Fruit fly (Drosophila melanogaster) ovary, adult (tissue): Measurements from ENCODE around the gene Tip60.
A peak's percentile ranks its signal among the peaks of the same experiment; 100 is the strongest.

ENCODE experiments used
- CG17801 ChIP-seq: fragments of 200-800 bp; optimal IDR thresholded peaks from 2 replicates; lab custom pipeline; 2019; ENCODE audit warnings: missing biosample characterization, mild to moderate bottlenecking, missing genetic modification characterization, moderate library complexity; ENCODE audit not compliant: partially characterized antibody

The Tip60 gene

DNA sequence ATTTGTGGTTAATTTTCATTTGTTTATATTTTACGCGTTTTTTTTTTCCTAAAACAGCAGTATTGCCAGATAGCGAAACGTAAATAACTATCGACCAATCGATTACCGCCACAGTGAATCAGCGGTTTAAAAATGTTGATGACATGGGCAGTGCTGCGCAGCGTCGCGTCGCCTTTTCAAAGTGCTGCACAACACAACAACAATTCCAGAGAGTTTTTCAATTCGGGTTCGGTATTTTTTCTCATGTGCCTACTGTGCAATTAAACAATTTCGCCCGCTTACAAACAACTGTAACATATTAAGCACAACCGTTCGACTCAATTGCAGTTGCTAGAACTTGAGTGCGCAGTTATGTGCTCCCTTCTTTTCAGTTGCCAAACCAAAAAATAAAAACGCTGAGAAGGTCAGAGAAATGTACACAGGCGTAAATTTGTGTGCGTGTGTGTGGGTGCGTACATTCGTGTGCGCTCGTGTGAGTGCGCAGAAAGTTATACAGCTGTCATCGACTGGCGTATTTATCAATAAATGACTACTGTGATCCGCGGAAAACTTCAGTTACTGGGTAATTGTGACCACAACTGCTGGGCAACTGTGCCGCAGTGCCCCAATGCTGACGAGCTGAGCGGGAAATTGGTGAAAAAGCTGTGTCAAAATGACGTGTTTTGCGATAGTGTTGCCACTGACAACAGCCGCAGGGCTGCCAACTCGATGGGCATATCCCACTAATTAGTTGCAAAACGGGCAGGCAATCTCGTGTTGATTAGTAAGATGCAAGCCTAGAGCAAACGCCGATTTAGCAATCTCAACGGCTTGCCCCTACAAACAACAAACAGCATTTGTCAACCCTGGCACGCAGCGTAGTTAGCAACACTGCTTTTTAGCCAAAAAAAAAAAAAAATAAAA is at the start of gene Tip60, which contains the start of gene tyf:
Gene Tip60, minus strand, starts transcription at position 654 of the 903 bp plus-strand sequence.
Gene tyf, plus strand, starts transcription at position 187 of the 903 bp plus-strand sequence.
- peak; percentile 57 for TF ChIP-seq CG17801

DNA sequence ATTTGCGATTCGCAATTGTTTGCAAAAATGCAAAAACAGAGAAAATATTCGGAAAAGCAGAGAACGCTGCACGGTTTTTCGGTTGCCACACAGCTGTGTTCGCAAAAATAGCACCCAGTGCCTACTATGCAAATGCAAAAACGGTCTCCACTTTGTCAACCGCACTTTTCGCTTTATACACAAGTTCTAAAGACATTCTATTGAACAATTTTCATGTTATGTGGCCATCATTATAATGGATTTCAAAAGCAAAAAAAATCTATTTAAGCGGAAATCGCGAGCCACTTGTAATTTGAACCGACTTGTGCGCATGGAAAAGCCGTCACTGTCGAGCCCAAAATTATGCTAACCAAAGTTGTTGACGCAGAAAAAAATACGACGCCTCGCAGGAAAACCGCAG is 33.7 kb upstream of the Tip60 start:
- peak; percentile 62 for TF ChIP-seq CG17801

DNA sequence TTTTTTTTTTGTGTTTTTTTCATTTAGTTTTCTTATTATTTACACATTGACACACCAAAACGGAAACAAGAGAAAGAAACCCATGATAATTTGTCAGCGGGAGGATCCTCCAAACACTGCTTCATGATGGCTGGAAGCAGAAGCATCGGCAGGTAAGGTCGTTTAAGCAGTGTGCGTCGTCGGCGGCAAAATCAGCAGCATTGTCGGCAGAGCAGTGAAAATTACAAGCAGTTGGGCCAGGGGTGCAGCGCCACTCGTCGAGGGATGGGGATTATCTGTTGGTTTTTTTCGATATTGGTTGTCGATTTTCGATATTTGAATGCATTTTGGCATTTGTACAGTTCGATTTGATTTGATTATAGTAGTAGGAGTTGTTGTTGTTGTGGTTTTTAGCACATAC is 21.8 kb upstream of the Tip60 start:
- no peak for TF ChIP-seq CG17801

DNA sequence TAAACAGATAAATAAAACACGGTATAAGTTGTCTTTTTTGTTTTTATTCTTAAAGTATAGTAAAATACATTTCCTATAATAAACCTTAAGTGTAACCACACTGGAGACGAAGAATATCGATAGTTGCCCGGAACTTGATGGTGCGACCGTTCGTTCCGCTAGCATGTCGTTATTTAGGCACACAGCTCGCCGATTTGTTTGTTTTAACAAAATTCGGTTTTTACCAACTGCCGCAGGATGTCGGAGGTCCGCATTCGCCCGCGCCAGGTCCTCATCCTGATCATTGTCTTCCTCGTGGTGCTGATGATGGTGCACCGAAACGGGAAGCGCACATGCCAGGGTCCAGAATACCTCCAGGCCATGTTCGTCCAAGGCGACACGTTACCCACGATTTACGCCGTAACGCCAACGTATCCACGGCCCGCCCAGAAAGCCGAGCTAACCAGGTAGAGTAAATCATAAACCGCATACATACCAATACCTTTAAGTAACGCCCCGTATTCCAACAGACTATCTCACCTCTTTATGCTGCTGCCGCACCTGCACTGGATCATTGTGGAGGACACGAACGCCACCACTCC is 13.9 kb upstream of the Tip60 start, which contains the start of gene GlcAT-I:
Gene GlcAT-I, plus strand, starts transcription at position 163 of the 581 bp plus-strand sequence.
- TF ChIP-seq CG17801, result peak; percentile 12

DNA sequence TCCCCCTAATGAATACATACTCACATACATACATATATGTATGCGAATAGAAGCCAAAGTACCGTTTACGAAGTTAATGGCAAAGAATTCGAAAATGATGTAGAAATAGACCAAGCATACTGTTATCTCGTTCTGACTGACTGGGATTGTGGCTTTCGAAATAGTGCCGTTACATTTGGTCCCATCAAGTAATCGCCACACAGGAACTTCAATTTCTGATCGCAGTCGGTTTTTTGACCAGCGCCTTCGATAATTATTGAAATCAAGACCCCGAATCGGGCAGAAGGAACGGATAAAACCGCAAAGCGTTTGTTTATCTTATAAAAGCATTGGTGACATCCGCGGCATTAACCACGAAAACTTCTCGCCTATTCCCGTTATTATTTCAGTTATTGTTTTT is 2.3 kb upstream of the Tip60 start:
- no peak for TF ChIP-seq CG17801

DNA sequence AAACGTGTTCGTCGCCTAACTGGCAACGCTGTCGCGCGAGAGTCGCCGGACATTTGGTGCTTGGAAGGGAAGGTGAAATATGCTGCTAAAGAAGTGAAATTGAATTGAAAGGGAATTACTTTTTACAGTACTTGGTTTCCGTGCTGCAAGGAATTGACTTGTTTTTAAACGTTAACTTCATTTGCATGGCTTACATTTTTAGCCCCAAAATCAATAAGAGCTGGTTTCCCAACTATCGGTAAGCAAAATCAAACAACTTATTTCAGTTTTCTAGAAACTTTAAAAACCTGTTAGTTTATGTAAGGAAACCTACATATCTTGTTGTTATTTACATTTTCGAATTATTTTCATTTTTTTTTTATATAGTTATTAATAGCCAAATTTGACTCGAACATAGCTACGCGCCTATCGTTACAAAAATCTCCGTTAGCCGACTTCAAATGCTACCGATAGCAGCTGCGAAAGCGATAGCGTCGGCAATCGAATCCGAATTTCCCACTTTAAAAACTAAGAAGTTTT is 3.5 kb downstream of the Tip60 start, which contains the start of the genes dgt4 and Nsun2:
Gene dgt4, plus strand, starts transcription at position 4 of the 519 bp plus-strand sequence.
Gene Nsun2, minus strand, starts transcription at position 37 of the 519 bp plus-strand sequence.
- TF ChIP-seq CG17801, result no peak

DNA sequence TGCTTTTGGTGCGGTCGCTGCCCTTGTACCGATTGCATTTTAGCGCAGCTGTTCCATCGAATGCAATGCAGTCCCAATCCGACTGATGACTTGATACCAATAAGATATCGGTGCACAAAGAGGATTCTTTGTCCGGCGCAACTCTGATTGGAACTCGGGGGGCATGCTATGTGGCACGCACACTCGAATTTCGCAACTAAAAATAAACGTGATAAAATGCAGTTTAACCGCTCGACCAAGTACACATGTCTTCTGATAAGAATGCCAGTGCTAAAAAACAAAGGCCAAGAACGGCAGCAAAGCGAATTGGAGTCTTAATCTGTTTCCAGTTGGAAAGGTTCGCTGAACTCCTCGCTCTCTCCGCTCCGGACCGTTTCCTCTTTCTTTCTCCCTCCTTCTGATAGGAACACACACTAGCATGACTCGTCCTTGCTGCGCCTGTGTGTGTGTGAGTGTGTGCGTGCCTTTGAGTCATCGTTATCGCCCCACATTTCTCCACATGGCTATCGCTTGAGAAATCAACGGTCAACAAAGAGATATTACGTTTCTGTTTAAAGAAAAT is 8.6 kb downstream of the Tip60 start:
- TF ChIP-seq CG17801, result no peak

DNA sequence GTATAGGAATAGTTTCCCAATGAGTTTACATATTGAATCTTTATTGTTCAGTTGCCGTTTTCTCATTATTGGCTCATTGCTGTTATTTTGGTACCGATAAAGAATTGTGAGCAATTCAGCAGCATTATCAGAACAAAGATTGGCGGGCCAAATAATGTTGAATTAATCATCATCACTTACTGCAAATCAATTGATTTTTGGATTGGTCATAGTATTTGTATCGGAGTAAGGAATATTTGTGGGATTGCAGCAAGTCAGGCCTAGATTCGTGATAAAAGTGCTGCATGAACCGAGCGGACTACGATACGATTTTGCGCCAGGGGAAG is 9.2 kb downstream of the Tip60 start:
- no peak for TF ChIP-seq CG17801

DNA sequence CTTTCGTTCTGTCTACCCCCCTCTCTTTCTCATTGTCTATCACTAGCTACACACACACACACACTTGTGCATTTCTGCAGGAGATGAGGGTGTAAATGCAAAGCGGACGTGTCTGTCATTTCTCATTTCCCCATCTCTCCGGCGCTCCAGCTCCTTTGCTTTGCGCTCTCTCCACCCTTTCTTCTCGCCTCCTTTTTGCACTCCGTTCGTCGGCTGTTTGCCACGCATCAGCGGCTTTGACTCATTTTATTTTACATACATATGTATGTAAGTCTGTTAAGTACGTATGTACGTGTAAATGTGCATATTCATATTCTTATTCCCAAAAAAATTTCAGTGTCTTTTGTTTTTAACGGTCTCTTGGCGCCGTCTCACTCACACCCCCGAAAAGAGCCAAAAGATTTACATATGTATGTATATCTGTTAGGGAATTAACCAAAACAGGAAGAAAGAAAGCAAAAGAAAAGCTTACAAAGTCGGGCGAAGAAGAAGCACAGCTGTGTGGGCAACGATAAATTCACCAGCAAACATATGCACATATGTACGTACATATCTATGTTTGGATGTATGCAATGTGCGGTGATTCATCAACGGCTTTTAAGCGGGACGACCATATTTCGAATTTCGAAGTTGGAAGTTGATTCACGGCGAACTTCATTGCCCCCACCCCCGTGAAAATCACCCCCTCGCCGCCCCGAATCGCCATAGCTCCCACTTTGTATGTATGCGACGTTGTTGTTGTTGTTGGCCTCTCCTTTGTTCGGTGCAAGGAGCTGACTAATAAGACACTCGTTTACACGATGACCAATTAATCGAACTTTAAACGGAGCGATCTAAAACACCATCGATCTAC is 9.8 kb downstream of the Tip60 start:
- no peak for TF ChIP-seq CG17801

DNA sequence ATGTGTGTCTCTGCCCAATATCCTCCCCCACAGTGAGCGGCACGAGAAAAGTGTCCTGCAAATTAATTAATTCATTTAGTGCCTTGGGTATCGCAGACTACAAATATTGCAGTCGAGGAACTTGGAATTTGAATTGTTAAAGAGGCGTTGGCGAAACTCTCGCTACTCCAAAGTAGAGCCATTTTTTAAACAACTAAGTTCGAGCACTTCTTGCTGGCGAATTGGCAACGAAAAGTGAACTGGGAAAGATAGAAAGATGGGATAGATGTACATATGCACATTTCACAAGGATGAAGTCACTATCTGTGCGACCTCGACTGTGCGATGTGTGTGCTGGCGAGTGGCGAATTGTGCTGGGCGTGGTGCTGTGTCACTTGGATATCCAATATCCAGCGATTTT is 10.5 kb downstream of the Tip60 start:
- TF ChIP-seq CG17801, result peak; percentile 39

DNA sequence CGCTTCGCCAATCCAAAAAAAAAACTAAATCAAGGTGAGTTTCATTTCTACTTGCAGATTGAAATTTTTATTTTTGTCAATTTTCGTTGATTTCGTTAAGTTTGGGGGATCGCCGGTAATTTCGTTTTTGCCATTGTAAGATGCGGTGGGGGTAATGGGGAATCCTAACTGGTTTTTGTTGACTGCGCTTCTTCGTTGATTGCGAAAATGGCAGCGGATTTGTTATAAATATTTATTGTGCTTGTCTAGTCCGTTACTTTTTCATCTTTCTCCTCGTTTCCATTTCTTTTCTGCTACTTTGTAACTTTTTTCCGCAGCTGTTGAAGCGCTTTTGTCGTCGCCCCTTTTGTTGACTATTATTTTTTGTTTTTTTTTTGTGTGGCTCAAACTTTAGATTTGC is 11.0 kb downstream of the Tip60 start:
- TF ChIP-seq CG17801, result no peak

DNA sequence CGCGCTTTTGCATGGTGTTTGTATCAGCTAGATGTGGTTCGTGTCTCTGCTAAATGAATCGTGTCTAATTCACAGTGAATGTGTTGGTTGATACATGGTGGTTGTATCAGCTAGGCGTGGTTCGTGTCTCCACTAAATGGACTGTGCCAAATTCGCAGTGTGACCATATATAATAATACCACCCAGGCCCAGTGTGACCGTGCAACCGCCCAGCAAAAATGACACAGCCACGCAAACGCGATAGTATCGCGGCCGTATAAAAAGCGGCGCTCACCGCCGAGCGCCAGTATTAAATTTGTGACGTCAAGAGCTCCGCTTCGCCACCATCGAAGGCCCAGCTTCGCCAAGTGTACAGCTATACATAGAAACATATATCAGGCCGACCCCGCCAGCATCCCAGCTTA is 11.5 kb downstream of the Tip60 start, which contains the start of gene cib:
Gene cib, plus strand, starts transcription at position 284 of the 404 bp plus-strand sequence.
- peak; percentile 45 for TF ChIP-seq CG17801

DNA sequence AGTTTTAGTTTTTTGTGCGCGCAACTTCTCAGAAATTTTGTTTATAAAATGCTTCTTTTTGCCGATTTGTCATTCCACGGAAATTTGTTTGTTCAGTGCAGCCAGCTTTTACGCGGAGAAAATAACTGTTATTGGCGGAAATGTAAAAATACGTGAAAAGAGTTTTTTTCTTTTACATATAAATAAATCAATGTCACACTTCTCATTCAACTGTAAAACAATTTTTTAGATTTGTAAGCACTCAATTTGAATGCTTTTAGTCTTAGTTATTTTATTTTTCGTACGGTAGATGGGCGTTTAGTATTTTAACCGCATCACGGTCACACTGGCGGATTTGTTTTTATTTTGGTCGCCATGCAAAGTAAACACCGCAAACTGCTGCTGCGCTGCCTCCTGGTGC is 13.2 kb downstream of the Tip60 start, which contains the start of the genes Xpac and brn:
Gene Xpac, minus strand, starts transcription at position 66 of the 400 bp plus-strand sequence.
Gene brn, plus strand, starts transcription at position 211 of the 400 bp plus-strand sequence.
- TF ChIP-seq CG17801, result peak; percentile 25

DNA sequence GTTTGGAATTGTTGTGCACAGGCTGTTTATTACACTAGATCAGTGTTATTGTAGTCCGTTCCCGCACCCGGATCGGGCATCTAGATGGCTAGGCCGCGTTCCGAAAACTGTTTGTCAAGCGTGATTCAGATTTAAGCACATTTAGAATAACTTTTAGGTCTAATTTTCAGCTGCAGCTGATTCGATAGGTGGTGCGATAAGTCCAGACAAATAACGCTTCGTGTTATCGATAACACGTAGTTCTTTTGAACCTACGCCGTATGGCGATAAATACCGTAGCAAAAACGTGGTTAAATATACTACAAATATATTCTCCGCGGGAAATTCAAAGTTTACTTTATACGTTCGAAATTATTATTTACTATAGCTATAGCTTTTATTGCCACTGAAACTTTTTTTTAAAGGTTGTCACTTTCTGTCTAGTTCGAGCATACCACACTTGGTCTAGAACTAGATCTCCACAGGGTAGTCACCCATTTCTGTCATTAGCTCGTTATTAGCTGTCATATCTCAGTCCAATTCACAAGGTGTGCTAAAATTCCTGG is 16.4 kb downstream of the Tip60 start, which contains the start of the genes Cmtr1 and CG15375:
Gene Cmtr1, minus strand, starts transcription at position 208 of the 545 bp plus-strand sequence.
Gene CG15375, plus strand, starts transcription at position 495 of the 545 bp plus-strand sequence.
- peak; percentile 26 for TF ChIP-seq CG17801

DNA sequence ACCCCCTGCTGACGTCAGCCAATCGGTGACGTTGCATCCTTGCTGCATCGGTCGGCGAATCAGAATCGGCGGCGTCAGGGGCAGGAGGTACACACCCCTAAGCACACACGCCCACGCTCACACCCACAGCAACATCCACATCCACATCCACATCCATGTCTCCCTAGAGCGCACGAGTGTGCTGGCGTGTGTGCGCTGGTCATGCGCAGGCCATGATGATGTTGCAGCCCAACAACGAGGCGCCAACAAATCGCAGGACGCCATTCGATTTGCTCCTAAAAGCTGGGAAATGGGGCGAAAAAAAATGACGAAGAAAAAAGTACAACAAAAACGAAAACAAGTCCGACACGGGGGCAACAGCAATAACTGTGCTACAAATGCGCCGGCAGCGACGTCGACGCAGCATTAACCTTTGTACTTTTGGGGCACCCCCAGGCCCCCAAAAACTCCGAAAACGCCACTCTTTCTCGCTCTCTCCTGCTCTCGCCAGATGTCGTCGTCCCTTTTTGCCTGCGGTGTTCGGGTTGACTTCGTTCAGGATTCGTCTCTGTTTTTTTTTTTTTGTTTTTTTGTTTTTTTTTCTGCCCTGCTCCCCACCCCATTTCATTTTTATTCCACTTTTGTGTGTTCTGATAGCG is 28.2 kb downstream of the Tip60 start:
- no peak for TF ChIP-seq CG17801
